Fruit fly (Drosophila melanogaster) whole organism, prepupa: ENCODE results near the gene CG32313.

Source experiments
- Blimp-1 ChIP-seq: fragments of 200-800 bp; sonication (Bioruptor generic); optimal IDR thresholded peaks from 3 replicates; lab custom pipeline; 2017; ENCODE audit warnings: missing biosample characterization, missing genetic modification characterization, mild to moderate bottlenecking, moderate library complexity, missing genetic modification reagents
- CG10631 ChIP-seq: fragments of 200-800 bp; sonication (Bioruptor generic); optimal IDR thresholded peaks from 2 replicates; lab custom pipeline; 2016; ENCODE audit warnings: missing biosample characterization, missing genetic modification characterization
- CG10669 ChIP-seq: fragments of 200-800 bp; sonication (Bioruptor generic); optimal IDR thresholded peaks from 3 replicates; lab custom pipeline; 2018; ENCODE audit warnings: missing biosample characterization, mild to moderate bottlenecking, missing genetic modification characterization, moderate library complexity
- CG11294 ChIP-seq: fragments of 200-800 bp; sonication (Bioruptor generic); IDR thresholded peaks from 2 replicates; pipeline ENCODE4 v1.3.6; 2022; ENCODE audit warnings: missing biosample characterization, missing genetic modification characterization
- CG11762 ChIP-seq: fragments of 200-800 bp; sonication (Bioruptor generic); optimal IDR thresholded peaks from 3 replicates; lab custom pipeline; 2016; ENCODE audit warnings: missing biosample characterization, missing genetic modification characterization; ENCODE audit not compliant: insufficient read depth
- CG11902 ChIP-seq: fragments of 200-800 bp; sonication (Bioruptor generic); optimal IDR thresholded peaks from 3 replicates; lab custom pipeline; 2016; ENCODE audit warnings: missing biosample characterization, missing genetic modification characterization
- CG15336 ChIP-seq: fragments of 200-800 bp; sonication (Bioruptor generic); IDR thresholded peaks from 2 replicates; pipeline ENCODE4 v1.3.6; 2022; ENCODE audit warnings: missing biosample characterization, missing genetic modification characterization
- CG16779 ChIP-seq: fragments of 200-800 bp; sonication (Bioruptor generic); optimal IDR thresholded peaks from 3 replicates; lab custom pipeline; 2017; ENCODE audit warnings: missing biosample characterization, mild to moderate bottlenecking, missing genetic modification characterization
- CG3032 ChIP-seq: fragments of 200-800 bp; optimal IDR thresholded peaks from 2 replicates; lab custom pipeline; 2019; ENCODE audit warnings: missing biosample characterization, mild to moderate bottlenecking, missing genetic modification characterization, moderate library complexity
- CG31627 ChIP-seq: fragments of 200-800 bp; sonication (Bioruptor generic); optimal IDR thresholded peaks from 3 replicates; lab custom pipeline; 2016; ENCODE audit warnings: missing biosample characterization, missing genetic modification characterization
- CG32006 ChIP-seq: fragments of 200-800 bp; sonication (Bioruptor generic); optimal IDR thresholded peaks from 3 replicates; lab custom pipeline; 2017; ENCODE audit warnings: missing biosample characterization, mild to moderate bottlenecking, missing genetic modification characterization
- CG34406 ChIP-seq: fragments of 200-800 bp; sonication (Bioruptor generic); optimal IDR thresholded peaks from 3 replicates; lab custom pipeline; 2016; ENCODE audit warnings: missing biosample characterization, missing genetic modification characterization
- CG3919 ChIP-seq: fragments of 200-800 bp; sonication (Bioruptor generic); optimal IDR thresholded peaks from 3 replicates; lab custom pipeline; 2016; ENCODE audit warnings: missing biosample characterization, missing genetic modification characterization
- CG4318 ChIP-seq: fragments of 200-800 bp; sonication (Bioruptor generic); optimal IDR thresholded peaks from 3 replicates; lab custom pipeline; 2017; ENCODE audit warnings: missing biosample characterization, mild to moderate bottlenecking, missing genetic modification characterization
- CG6276 ChIP-seq: fragments of 200-800 bp; sonication (Bioruptor generic); optimal IDR thresholded peaks from 2 replicates; lab custom pipeline; 2017; ENCODE audit warnings: missing biosample characterization, mild to moderate bottlenecking, missing genetic modification characterization
- CG6792 ChIP-seq: fragments of 200-800 bp; sonication (Bioruptor generic); optimal IDR thresholded peaks from 3 replicates; lab custom pipeline; 2016; ENCODE audit warnings: missing biosample characterization, missing genetic modification characterization
- CG6854 ChIP-seq: fragments of 200-800 bp; sonication (Bioruptor generic); optimal IDR thresholded peaks from 2 replicates; lab custom pipeline; 2017; ENCODE audit warnings: missing biosample characterization, mild to moderate bottlenecking, missing genetic modification characterization
- CG7368 ChIP-seq: fragments of 200-800 bp; sonication (Bioruptor generic); optimal IDR thresholded peaks from 3 replicates; lab custom pipeline; 2016; ENCODE audit warnings: missing biosample characterization, missing genetic modification characterization
- CG8632 ChIP-seq: fragments of 200-800 bp; sonication (Bioruptor generic); optimal IDR thresholded peaks from 3 replicates; lab custom pipeline; 2016; ENCODE audit warnings: missing biosample characterization, missing genetic modification characterization
- CG9139 ChIP-seq: fragments of 200-800 bp; sonication (Bioruptor generic); optimal IDR thresholded peaks from 3 replicates; lab custom pipeline; 2017; ENCODE audit warnings: missing biosample characterization, mild to moderate bottlenecking, missing genetic modification characterization
- Eip75B ChIP-seq: fragments of 200-800 bp; sonication (Bioruptor generic); optimal IDR thresholded peaks from 3 replicates; lab custom pipeline; 2016; ENCODE audit warnings: missing biosample characterization, missing genetic modification characterization
- Eip78C ChIP-seq: fragments of 200-800 bp; sonication (Bioruptor generic); peaks from one replicate; lab custom pipeline; 2016; ENCODE audit warnings: missing biosample characterization, missing genetic modification characterization
- Eip93F ChIP-seq: fragments of 200-800 bp; sonication (Bioruptor generic); optimal IDR thresholded peaks from 2 replicates; lab custom pipeline; 2016; ENCODE audit warnings: missing biosample characterization, mild to moderate bottlenecking, missing genetic modification characterization
- Ets21C ChIP-seq: fragments of 200-800 bp; sonication (Bioruptor generic); optimal IDR thresholded peaks from 3 replicates; lab custom pipeline; 2016; ENCODE audit warnings: missing biosample characterization, missing genetic modification characterization
- Ets96B ChIP-seq: fragments of 200-800 bp; optimal IDR thresholded peaks from 2 replicates; lab custom pipeline; 2019; ENCODE audit warnings: missing biosample characterization, mild to moderate bottlenecking, missing genetic modification characterization, moderate library complexity
- Gug ChIP-seq: fragments of 200-800 bp; sonication (Bioruptor generic); IDR thresholded peaks from 2 replicates; pipeline ENCODE4 v1.3.6; 2022; ENCODE audit warnings: missing biosample characterization, missing genetic modification characterization
- Hr38 ChIP-seq: sonication (Bioruptor generic); optimal IDR thresholded peaks from 2 replicates; lab custom pipeline; 2016; ENCODE audit warnings: missing biosample characterization, missing genetic modification characterization
- Hr39 ChIP-seq: fragments of 200-800 bp; sonication (Bioruptor generic); optimal IDR thresholded peaks from 2 replicates; lab custom pipeline; 2016; ENCODE audit warnings: missing biosample characterization, missing genetic modification characterization
- Met ChIP-seq: fragments of 200-800 bp; sonication (Bioruptor generic); optimal IDR thresholded peaks from 3 replicates; lab custom pipeline; 2016; ENCODE audit warnings: missing biosample characterization, missing genetic modification characterization
- OdsH ChIP-seq: fragments of 200-800 bp; sonication (Bioruptor generic); optimal IDR thresholded peaks from 3 replicates; lab custom pipeline; 2016; ENCODE audit warnings: missing biosample characterization, missing genetic modification characterization
- Smox ChIP-seq: fragments of 200-800 bp; sonication (Bioruptor generic); optimal IDR thresholded peaks from 3 replicates; lab custom pipeline; 2016; ENCODE audit warnings: missing biosample characterization, missing genetic modification characterization
- Sox102F ChIP-seq: fragments of 200-800 bp; sonication (Bioruptor generic); optimal IDR thresholded peaks from 2 replicates; lab custom pipeline; 2016; ENCODE audit warnings: missing biosample characterization, mild to moderate bottlenecking, missing genetic modification characterization
- Sox14 ChIP-seq: fragments of 200-800 bp; sonication (Bioruptor generic); optimal IDR thresholded peaks from 3 replicates; lab custom pipeline; 2016; ENCODE audit warnings: missing biosample characterization, missing genetic modification characterization
- Sox15 ChIP-seq: fragments of 200-800 bp; sonication (Bioruptor generic); optimal IDR thresholded peaks from 3 replicates; lab custom pipeline; 2016; ENCODE audit warnings: missing biosample characterization, missing genetic modification characterization
- achi ChIP-seq: fragments of 200-800 bp; sonication (Bioruptor generic); optimal IDR thresholded peaks from 3 replicates; lab custom pipeline; 2016; ENCODE audit warnings: missing biosample characterization, missing genetic modification characterization
- acj6 ChIP-seq: fragments of 200-800 bp; sonication (Bioruptor generic); optimal IDR thresholded peaks from 3 replicates; lab custom pipeline; 2016; ENCODE audit warnings: missing biosample characterization, missing genetic modification characterization
- cyc ChIP-seq: fragments of 200-800 bp; sonication (Bioruptor generic); optimal IDR thresholded peaks from 3 replicates; lab custom pipeline; 2016; ENCODE audit warnings: missing biosample characterization, missing genetic modification characterization
- esn ChIP-seq: fragments of 200-800 bp; sonication (Bioruptor generic); optimal IDR thresholded peaks from 2 replicates; lab custom pipeline; 2016; ENCODE audit warnings: missing biosample characterization, mild to moderate bottlenecking, missing genetic modification characterization, moderate library complexity
- fd59A ChIP-seq: fragments of 200-800 bp; sonication (Bioruptor generic); optimal IDR thresholded peaks from 2 replicates; lab custom pipeline; 2017; ENCODE audit warnings: missing biosample characterization, mild to moderate bottlenecking, missing genetic modification characterization, missing genetic modification reagents
- fd85E ChIP-seq: fragments of 200-800 bp; sonication (Bioruptor generic); optimal IDR thresholded peaks from 3 replicates; lab custom pipeline; 2016; ENCODE audit warnings: missing biosample characterization, missing genetic modification characterization
- fkh ChIP-seq: fragments of 200-800 bp; sonication (Bioruptor generic); optimal IDR thresholded peaks from 3 replicates; lab custom pipeline; 2017; ENCODE audit warnings: missing biosample characterization, mild to moderate bottlenecking, missing genetic modification characterization, moderate library complexity
- lz ChIP-seq: fragments of 200-800 bp; sonication (Bioruptor generic); optimal IDR thresholded peaks from 3 replicates; lab custom pipeline; 2016; ENCODE audit warnings: missing biosample characterization, missing genetic modification characterization
- net ChIP-seq: fragments of 200-800 bp; sonication (Bioruptor generic); optimal IDR thresholded peaks from 3 replicates; lab custom pipeline; 2016; ENCODE audit warnings: missing biosample characterization, missing genetic modification characterization
- pdm3 ChIP-seq: fragments of 200-800 bp; sonication (Bioruptor generic); optimal IDR thresholded peaks from 3 replicates; lab custom pipeline; 2016; ENCODE audit warnings: missing biosample characterization, missing genetic modification characterization
- salr ChIP-seq, 2 experiments: fragments of 200-800 bp; sonication (Bioruptor generic); optimal IDR thresholded peaks; 3 replicates each; lab custom pipeline; 2016 to 2018; ENCODE audit warnings: missing biosample characterization in 2 of 2, missing genetic modification characterization in 2 of 2, mild to moderate bottlenecking in 1 of 2
- svp ChIP-seq: fragments of 200-800 bp; sonication (Bioruptor generic); peaks from one replicate; lab custom pipeline; 2016; ENCODE audit warnings: missing biosample characterization, missing genetic modification characterization
- topi ChIP-seq: fragments of 200-800 bp; sonication (Bioruptor generic); optimal IDR thresholded peaks from 3 replicates; lab custom pipeline; 2016; ENCODE audit warnings: missing biosample characterization, missing genetic modification characterization
- vri ChIP-seq: fragments of 200-800 bp; sonication (Bioruptor generic); optimal IDR thresholded peaks from 3 replicates; lab custom pipeline; 2016; ENCODE audit warnings: missing biosample characterization, mild to moderate bottlenecking, missing genetic modification characterization

CG32313 gene

dm6 chr3L:1584781-1585180 is 39.2 kb upstream of the CG32313 start (continued):
- TF ChIP-seq Ets96B (tag; lab: Kevin White, UChicago), result peak; percentile 80
- TF ChIP-seq vri (GFP tag; lab: Kevin White, UChicago), result peak; percentile 27
- peak; percentile 60 for TF ChIP-seq CG4318 (GFP tag; lab: Kevin White, UChicago)
- peak; percentile 57 for TF ChIP-seq Met
- TF ChIP-seq CG7368 (GFP tag; lab: Kevin White, UChicago), result peak; percentile 86
- peak; percentile 57 for TF ChIP-seq Blimp-1 (GFP tag; lab: Kevin White, UChicago)
- no peak for TF ChIP-seq Hr38 (GFP tag; lab: Kevin White, UChicago)
- peak; percentile 97 for TF ChIP-seq Eip78C (GFP tag; lab: Kevin White, UChicago)
- TF ChIP-seq CG6854 (GFP tag; lab: Kevin White, UChicago), result peak; percentile 80
- peak; percentile 63 for TF ChIP-seq Ets21C (GFP tag; lab: Kevin White, UChicago)
- peak; percentile 76 for TF ChIP-seq acj6 (GFP tag; lab: Kevin White, UChicago)
- TF ChIP-seq Smox (GFP tag; lab: Kevin White, UChicago), result peak; percentile 56
- peak; percentile 96 for TF ChIP-seq Gug (GFP tag; lab: Robert Waterston, UW)
- TF ChIP-seq CG9139 (GFP tag; lab: Kevin White, UChicago), result peak; percentile 73
- TF ChIP-seq Hr39 (GFP tag; lab: Kevin White, UChicago), result peak; percentile 82
- peak; percentile 94 for TF ChIP-seq svp (GFP tag; lab: Kevin White, UChicago)
- TF ChIP-seq topi (GFP tag; lab: Kevin White, UChicago), result peak; percentile 87
- TF ChIP-seq CG6792 (GFP tag; lab: Kevin White, UChicago), result peak; percentile 77
- peak; percentile 87 for TF ChIP-seq achi (GFP tag; lab: Kevin White, UChicago)
- peak; percentile 80 for TF ChIP-seq lz (GFP tag; lab: Kevin White, UChicago)
- peak; percentile 94 for TF ChIP-seq CG11294 (GFP tag; lab: Robert Waterston, UW)
- peak; percentile 81 for TF ChIP-seq pdm3 (GFP tag; lab: Kevin White, UChicago)
- peak; percentile 76 for TF ChIP-seq CG3032 (tag; lab: Kevin White, UChicago)
- TF ChIP-seq Eip93F (GFP tag; lab: Kevin White, UChicago), result no peak
- TF ChIP-seq salr (GFP tag; optimal IDR thresholded peaks at IDR 0.05; lab: Kevin White, UChicago), result peak; percentile 4 to 73
- TF ChIP-seq esn, result peak; percentile 80
- peak; percentile 80 for TF ChIP-seq CG32006 (GFP tag; lab: Kevin White, UChicago)

DNA sequence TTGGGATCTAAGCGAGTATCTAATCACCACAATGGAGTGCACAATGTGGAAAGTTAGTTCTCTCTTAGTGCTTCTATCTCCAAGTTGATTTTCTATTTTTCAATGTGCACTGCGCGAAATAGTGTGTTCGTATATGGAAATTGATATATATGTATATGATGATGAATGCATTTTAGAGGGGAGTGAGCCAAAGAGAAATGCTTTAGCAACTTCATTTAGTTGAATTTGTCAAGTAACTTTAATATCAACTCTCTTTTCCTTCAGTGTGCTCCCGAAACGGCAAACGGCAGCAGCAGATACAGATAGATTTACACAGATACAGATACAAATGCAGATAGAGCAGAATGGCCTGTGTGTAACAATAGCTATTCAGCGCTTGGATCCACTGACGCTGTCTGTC is 38.5 kb upstream of the CG32313 start:
- TF ChIP-seq Sox102F (peak; percentile 7), acj6 (GFP tag; lab: Kevin White, UChicago) (peak; percentile 61), CG11294 (GFP tag; lab: Robert Waterston, UW) (peak; percentile 76), Sox14 (GFP tag; lab: Kevin White, UChicago) (peak; percentile 72), CG31627 (GFP tag; lab: Kevin White, UChicago) (peak; percentile 15), Eip75B (GFP tag; lab: Kevin White, UChicago) (peak; percentile 31), lz (GFP tag; lab: Kevin White, UChicago) (peak; percentile 0), CG11902 (GFP tag; lab: Kevin White, UChicago) (no peak), svp (GFP tag; lab: Kevin White, UChicago) (peak; percentile 37), CG8632 (GFP tag; lab: Kevin White, UChicago) (no peak), salr (GFP tag; optimal IDR thresholded peaks at IDR 0.05; lab: Kevin White, UChicago) (peak in 1 of 2 experiments; percentile 68), CG16779 (tag; lab: Kevin White, UChicago) (no peak), net (GFP tag; lab: Kevin White, UChicago) (peak; percentile 60), CG6276 (GFP tag; lab: Kevin White, UChicago) (peak; percentile 47), CG10669 (GFP tag; lab: Kevin White, UChicago) (no peak), CG6792 (GFP tag; lab: Kevin White, UChicago) (no peak), cyc (GFP tag; lab: Kevin White, UChicago) (no peak), Blimp-1 (GFP tag; lab: Kevin White, UChicago) (no peak), Hr38 (GFP tag; lab: Kevin White, UChicago) (no peak), CG9139 (GFP tag; lab: Kevin White, UChicago) (no peak), fd85E (GFP tag; lab: Kevin White, UChicago) (no peak), CG32006 (GFP tag; lab: Kevin White, UChicago) (peak; percentile 91), Sox15 (GFP tag; lab: Kevin White, UChicago) (no peak), Gug (GFP tag; lab: Robert Waterston, UW) (peak; percentile 88), Ets21C (GFP tag; lab: Kevin White, UChicago) (no peak), OdsH (GFP tag; lab: Kevin White, UChicago) (peak; percentile 70), CG11762 (GFP tag; lab: Kevin White, UChicago) (no peak), fkh (GFP tag; lab: Kevin White, UChicago) (no peak), CG3919 (peak; percentile 8), CG15336 (GFP tag; lab: Robert Waterston, UW) (peak; percentile 90), CG34406 (GFP tag; lab: Kevin White, UChicago) (peak; percentile 13), topi (GFP tag; lab: Kevin White, UChicago) (no peak), CG10631 (GFP tag; lab: Kevin White, UChicago) (peak; percentile 53), Hr39 (GFP tag; lab: Kevin White, UChicago) (peak; percentile 46), fd59A (GFP tag; lab: Kevin White, UChicago) (no peak), CG4318 (GFP tag; lab: Kevin White, UChicago) (peak; percentile 77)
